Fruit fly (Drosophila melanogaster) whole organism, prepupa: ENCODE data around the gene Df31.

Source experiments
- Blimp-1 ChIP-seq: fragments of 200-800 bp; sonication (Bioruptor generic); optimal IDR thresholded peaks from 3 replicates; lab custom pipeline; 2017; ENCODE audit warnings: missing biosample characterization, missing genetic modification characterization, mild to moderate bottlenecking, moderate library complexity, missing genetic modification reagents
- CG10669 ChIP-seq: fragments of 200-800 bp; sonication (Bioruptor generic); optimal IDR thresholded peaks from 3 replicates; lab custom pipeline; 2018; ENCODE audit warnings: missing biosample characterization, mild to moderate bottlenecking, missing genetic modification characterization, moderate library complexity
- CG11294 ChIP-seq: fragments of 200-800 bp; sonication (Bioruptor generic); IDR thresholded peaks from 2 replicates; pipeline ENCODE4 v1.3.6; 2022; ENCODE audit warnings: missing biosample characterization, missing genetic modification characterization
- CG11902 ChIP-seq: fragments of 200-800 bp; sonication (Bioruptor generic); optimal IDR thresholded peaks from 3 replicates; lab custom pipeline; 2016; ENCODE audit warnings: missing biosample characterization, missing genetic modification characterization
- CG15336 ChIP-seq: fragments of 200-800 bp; sonication (Bioruptor generic); IDR thresholded peaks from 2 replicates; pipeline ENCODE4 v1.3.6; 2022; ENCODE audit warnings: missing biosample characterization, missing genetic modification characterization
- CG16779 ChIP-seq: fragments of 200-800 bp; sonication (Bioruptor generic); optimal IDR thresholded peaks from 3 replicates; lab custom pipeline; 2017; ENCODE audit warnings: missing biosample characterization, mild to moderate bottlenecking, missing genetic modification characterization
- CG3032 ChIP-seq: fragments of 200-800 bp; optimal IDR thresholded peaks from 2 replicates; lab custom pipeline; 2019; ENCODE audit warnings: missing biosample characterization, mild to moderate bottlenecking, missing genetic modification characterization, moderate library complexity
- CG31627 ChIP-seq: fragments of 200-800 bp; sonication (Bioruptor generic); optimal IDR thresholded peaks from 3 replicates; lab custom pipeline; 2016; ENCODE audit warnings: missing biosample characterization, missing genetic modification characterization
- CG32006 ChIP-seq: fragments of 200-800 bp; sonication (Bioruptor generic); optimal IDR thresholded peaks from 3 replicates; lab custom pipeline; 2017; ENCODE audit warnings: missing biosample characterization, mild to moderate bottlenecking, missing genetic modification characterization
- CG34406 ChIP-seq: fragments of 200-800 bp; sonication (Bioruptor generic); optimal IDR thresholded peaks from 3 replicates; lab custom pipeline; 2016; ENCODE audit warnings: missing biosample characterization, missing genetic modification characterization
- CG3919 ChIP-seq: fragments of 200-800 bp; sonication (Bioruptor generic); optimal IDR thresholded peaks from 3 replicates; lab custom pipeline; 2016; ENCODE audit warnings: missing biosample characterization, missing genetic modification characterization
- CG4318 ChIP-seq: fragments of 200-800 bp; sonication (Bioruptor generic); optimal IDR thresholded peaks from 3 replicates; lab custom pipeline; 2017; ENCODE audit warnings: missing biosample characterization, mild to moderate bottlenecking, missing genetic modification characterization
- CG6163 ChIP-seq: fragments of 200-800 bp; sonication (Bioruptor generic); IDR thresholded peaks from 3 replicates; pipeline ENCODE4 v1.3.6; 2022; ENCODE audit warnings: missing biosample characterization, missing genetic modification characterization
- CG6276 ChIP-seq: fragments of 200-800 bp; sonication (Bioruptor generic); optimal IDR thresholded peaks from 2 replicates; lab custom pipeline; 2017; ENCODE audit warnings: missing biosample characterization, mild to moderate bottlenecking, missing genetic modification characterization
- CG6792 ChIP-seq: fragments of 200-800 bp; sonication (Bioruptor generic); optimal IDR thresholded peaks from 3 replicates; lab custom pipeline; 2016; ENCODE audit warnings: missing biosample characterization, missing genetic modification characterization
- CG6808 ChIP-seq: fragments of 200-800 bp; sonication (Bioruptor generic); optimal IDR thresholded peaks from 3 replicates; lab custom pipeline; 2017; ENCODE audit warnings: missing biosample characterization, missing genetic modification characterization, mild to moderate bottlenecking, moderate library complexity, missing genetic modification reagents
- CG6854 ChIP-seq: fragments of 200-800 bp; sonication (Bioruptor generic); optimal IDR thresholded peaks from 2 replicates; lab custom pipeline; 2017; ENCODE audit warnings: missing biosample characterization, mild to moderate bottlenecking, missing genetic modification characterization
- CG7368 ChIP-seq: fragments of 200-800 bp; sonication (Bioruptor generic); optimal IDR thresholded peaks from 3 replicates; lab custom pipeline; 2016; ENCODE audit warnings: missing biosample characterization, missing genetic modification characterization
- CG8119 ChIP-seq: fragments of 200-800 bp; sonication (Bioruptor generic); IDR thresholded peaks from 3 replicates; pipeline ENCODE4 v1.3.6; 2022; ENCODE audit warnings: missing biosample characterization, missing genetic modification characterization
- CG8319 ChIP-seq: fragments of 200-800 bp; sonication (Bioruptor generic); optimal IDR thresholded peaks from 3 replicates; lab custom pipeline; 2016; ENCODE audit warnings: missing biosample characterization, missing genetic modification characterization
- CG8632 ChIP-seq: fragments of 200-800 bp; sonication (Bioruptor generic); optimal IDR thresholded peaks from 3 replicates; lab custom pipeline; 2016; ENCODE audit warnings: missing biosample characterization, missing genetic modification characterization
- CG9139 ChIP-seq: fragments of 200-800 bp; sonication (Bioruptor generic); optimal IDR thresholded peaks from 3 replicates; lab custom pipeline; 2017; ENCODE audit warnings: missing biosample characterization, mild to moderate bottlenecking, missing genetic modification characterization
- Eip75B ChIP-seq: fragments of 200-800 bp; sonication (Bioruptor generic); optimal IDR thresholded peaks from 3 replicates; lab custom pipeline; 2016; ENCODE audit warnings: missing biosample characterization, missing genetic modification characterization
- Eip93F ChIP-seq: fragments of 200-800 bp; sonication (Bioruptor generic); optimal IDR thresholded peaks from 2 replicates; lab custom pipeline; 2016; ENCODE audit warnings: missing biosample characterization, mild to moderate bottlenecking, missing genetic modification characterization
- Ets21C ChIP-seq: fragments of 200-800 bp; sonication (Bioruptor generic); optimal IDR thresholded peaks from 3 replicates; lab custom pipeline; 2016; ENCODE audit warnings: missing biosample characterization, missing genetic modification characterization
- Ets96B ChIP-seq: fragments of 200-800 bp; optimal IDR thresholded peaks from 2 replicates; lab custom pipeline; 2019; ENCODE audit warnings: missing biosample characterization, mild to moderate bottlenecking, missing genetic modification characterization, moderate library complexity
- Hr38 ChIP-seq: sonication (Bioruptor generic); optimal IDR thresholded peaks from 2 replicates; lab custom pipeline; 2016; ENCODE audit warnings: missing biosample characterization, missing genetic modification characterization
- Hr39 ChIP-seq: fragments of 200-800 bp; sonication (Bioruptor generic); optimal IDR thresholded peaks from 2 replicates; lab custom pipeline; 2016; ENCODE audit warnings: missing biosample characterization, missing genetic modification characterization
- Hr4 ChIP-seq: fragments of 200-800 bp; sonication (Bioruptor generic); optimal IDR thresholded peaks from 3 replicates; lab custom pipeline; 2016; ENCODE audit warnings: missing biosample characterization, missing genetic modification characterization
- Lpt ChIP-seq: fragments of 200-800 bp; sonication (Bioruptor generic); optimal IDR thresholded peaks from 3 replicates; lab custom pipeline; 2016; ENCODE audit warnings: missing biosample characterization, missing genetic modification characterization
- Met ChIP-seq: fragments of 200-800 bp; sonication (Bioruptor generic); optimal IDR thresholded peaks from 3 replicates; lab custom pipeline; 2016; ENCODE audit warnings: missing biosample characterization, missing genetic modification characterization
- OdsH ChIP-seq: fragments of 200-800 bp; sonication (Bioruptor generic); optimal IDR thresholded peaks from 3 replicates; lab custom pipeline; 2016; ENCODE audit warnings: missing biosample characterization, missing genetic modification characterization
- Sox102F ChIP-seq: fragments of 200-800 bp; sonication (Bioruptor generic); optimal IDR thresholded peaks from 2 replicates; lab custom pipeline; 2016; ENCODE audit warnings: missing biosample characterization, mild to moderate bottlenecking, missing genetic modification characterization
- Sox14 ChIP-seq: fragments of 200-800 bp; sonication (Bioruptor generic); optimal IDR thresholded peaks from 3 replicates; lab custom pipeline; 2016; ENCODE audit warnings: missing biosample characterization, missing genetic modification characterization
- acj6 ChIP-seq: fragments of 200-800 bp; sonication (Bioruptor generic); optimal IDR thresholded peaks from 3 replicates; lab custom pipeline; 2016; ENCODE audit warnings: missing biosample characterization, missing genetic modification characterization
- dac ChIP-seq: fragments of 200-800 bp; sonication (Bioruptor generic); optimal IDR thresholded peaks from 2 replicates; lab custom pipeline; 2017; ENCODE audit warnings: missing biosample characterization, mild to moderate bottlenecking, missing genetic modification characterization
- dsx ChIP-seq: fragments of 200-800 bp; optimal IDR thresholded peaks from 3 replicates; lab custom pipeline; 2019; ENCODE audit warnings: missing biosample characterization, mild to moderate bottlenecking, missing genetic modification characterization, moderate library complexity; ENCODE audit not compliant: poor library complexity, severe bottlenecking
- eg ChIP-seq: fragments of 200-800 bp; sonication (Bioruptor generic); IDR thresholded peaks from 3 replicates; pipeline ENCODE4 v1.3.6; 2022; ENCODE audit warnings: missing biosample characterization, missing genetic modification characterization
- esn ChIP-seq: fragments of 200-800 bp; sonication (Bioruptor generic); optimal IDR thresholded peaks from 2 replicates; lab custom pipeline; 2016; ENCODE audit warnings: missing biosample characterization, mild to moderate bottlenecking, missing genetic modification characterization, moderate library complexity
- fd59A ChIP-seq: fragments of 200-800 bp; sonication (Bioruptor generic); optimal IDR thresholded peaks from 2 replicates; lab custom pipeline; 2017; ENCODE audit warnings: missing biosample characterization, mild to moderate bottlenecking, missing genetic modification characterization, missing genetic modification reagents
- fd85E ChIP-seq: fragments of 200-800 bp; sonication (Bioruptor generic); optimal IDR thresholded peaks from 3 replicates; lab custom pipeline; 2016; ENCODE audit warnings: missing biosample characterization, missing genetic modification characterization
- fkh ChIP-seq: fragments of 200-800 bp; sonication (Bioruptor generic); optimal IDR thresholded peaks from 3 replicates; lab custom pipeline; 2017; ENCODE audit warnings: missing biosample characterization, mild to moderate bottlenecking, missing genetic modification characterization, moderate library complexity
- lz ChIP-seq: fragments of 200-800 bp; sonication (Bioruptor generic); optimal IDR thresholded peaks from 3 replicates; lab custom pipeline; 2016; ENCODE audit warnings: missing biosample characterization, missing genetic modification characterization
- net ChIP-seq: fragments of 200-800 bp; sonication (Bioruptor generic); optimal IDR thresholded peaks from 3 replicates; lab custom pipeline; 2016; ENCODE audit warnings: missing biosample characterization, missing genetic modification characterization
- pdm3 ChIP-seq: fragments of 200-800 bp; sonication (Bioruptor generic); optimal IDR thresholded peaks from 3 replicates; lab custom pipeline; 2016; ENCODE audit warnings: missing biosample characterization, missing genetic modification characterization
- salr ChIP-seq, 2 experiments: fragments of 200-800 bp; sonication (Bioruptor generic); optimal IDR thresholded peaks; 3 replicates each; lab custom pipeline; 2016 to 2018; ENCODE audit warnings: missing biosample characterization in 2 of 2, missing genetic modification characterization in 2 of 2, mild to moderate bottlenecking in 1 of 2
- spab ChIP-seq: fragments of 200-800 bp; sonication (Bioruptor generic); optimal IDR thresholded peaks from 2 replicates; lab custom pipeline; 2017; ENCODE audit warnings: missing biosample characterization, mild to moderate bottlenecking, missing genetic modification characterization, missing genetic modification reagents
- ss ChIP-seq, 2 experiments: fragments of 200-800 bp; sonication (Bioruptor generic); optimal IDR thresholded peaks; 2 replicates in 1 of 2; 3 replicates in 1 of 2; lab custom pipeline; 2017 to 2018; ENCODE audit warnings: mild to moderate bottlenecking in 2 of 2, missing biosample characterization in 2 of 2, missing genetic modification characterization in 2 of 2, moderate library complexity in 1 of 2
- svp ChIP-seq: fragments of 200-800 bp; sonication (Bioruptor generic); peaks from one replicate; lab custom pipeline; 2016; ENCODE audit warnings: missing biosample characterization, missing genetic modification characterization
- topi ChIP-seq: fragments of 200-800 bp; sonication (Bioruptor generic); optimal IDR thresholded peaks from 3 replicates; lab custom pipeline; 2016; ENCODE audit warnings: missing biosample characterization, missing genetic modification characterization
- vri ChIP-seq: fragments of 200-800 bp; sonication (Bioruptor generic); optimal IDR thresholded peaks from 3 replicates; lab custom pipeline; 2016; ENCODE audit warnings: missing biosample characterization, mild to moderate bottlenecking, missing genetic modification characterization

Df31 gene

dm6 chr2L:21629814-21630562, at the start of gene Df31:
Gene Df31, minus strand, starts transcription at chr2L:21629932.
- TF ChIP-seq Eip93F (GFP tag; lab: Kevin White, UChicago) (peak; percentile 14), dsx (peak; percentile 44), CG4318 (no peak), CG3919 (peak; percentile 68), topi (GFP tag; lab: Kevin White, UChicago) (peak; percentile 40), CG31627 (GFP tag; lab: Kevin White, UChicago) (peak; percentile 53), CG15336 (GFP tag; lab: Robert Waterston, UW) (no peak), CG8632 (GFP tag; lab: Kevin White, UChicago) (peak; percentile 4), CG11294 (GFP tag; lab: Robert Waterston, UW) (no peak), Hr39 (GFP tag; lab: Kevin White, UChicago) (peak; percentile 19), esn (GFP tag; lab: Kevin White, UChicago) (peak; percentile 62), Ets21C (GFP tag; lab: Kevin White, UChicago) (peak; percentile 38), CG3032 (tag; lab: Kevin White, UChicago) (peak; percentile 37), Lpt (no peak), Ets96B (no peak), CG6276 (GFP tag; lab: Kevin White, UChicago) (peak; percentile 5), Eip75B (GFP tag; lab: Kevin White, UChicago) (no peak), Sox102F (GFP tag; lab: Kevin White, UChicago) (peak; percentile 65), CG32006 (GFP tag; lab: Kevin White, UChicago) (no peak), spab (GFP tag; lab: Kevin White, UChicago) (peak; percentile 20), Met (GFP tag; lab: Kevin White, UChicago) (peak; percentile 65), CG6792 (GFP tag; lab: Kevin White, UChicago) (peak; percentile 41), CG11902 (no peak), CG16779 (no peak), CG9139 (GFP tag; lab: Kevin White, UChicago) (peak; percentile 69), Hr38 (GFP tag; lab: Kevin White, UChicago) (no peak), CG10669 (GFP tag; lab: Kevin White, UChicago) (peak; percentile 33), net (peak; percentile 25), CG8119 (GFP tag; lab: Robert Waterston, UW) (no peak), eg (GFP tag; lab: Robert Waterston, UW) (no peak), Sox14 (peak; percentile 49), CG6808 (GFP tag; lab: Kevin White, UChicago) (peak; percentile 13), CG7368 (peak; percentile 29), fkh (GFP tag; lab: Kevin White, UChicago) (no peak), vri (GFP tag; lab: Kevin White, UChicago) (peak; percentile 56), salr (GFP tag; optimal IDR thresholded peaks at IDR 0.05; lab: Kevin White, UChicago) (no peak), svp (GFP tag; lab: Kevin White, UChicago) (peak; percentile 76), OdsH (GFP tag; lab: Kevin White, UChicago) (peak; percentile 58), lz (peak; percentile 67), CG6163 (GFP tag; lab: Robert Waterston, UW) (no peak), fd85E (GFP tag; lab: Kevin White, UChicago) (peak; percentile 28), dac (no peak), CG8319 (peak; percentile 16), CG34406 (no peak), ss (GFP tag; optimal IDR thresholded peaks at IDR 0.05; lab: Kevin White, UChicago) (peak; percentile 19 to 56), Hr4 (GFP tag; lab: Kevin White, UChicago) (peak; percentile 17), fd59A (GFP tag; lab: Kevin White, UChicago) (no peak), Blimp-1 (no peak), CG6854 (peak; percentile 48), pdm3 (GFP tag; lab: Kevin White, UChicago) (peak; percentile 46), acj6 (peak; percentile 12)
